Fruit fly (Drosophila melanogaster) whole organism, embryonic: ENCODE data around the gene U2af50.
A peak's percentile ranks its signal among the peaks of the same experiment; 100 is the strongest.

ENCODE experiments used
- B-H1 ChIP-seq: fragments of 200-800 bp; sonication (Bioruptor generic); IDR thresholded peaks from 3 replicates; pipeline ENCODE4 v1.3.6; 2022; ENCODE audit warnings: missing biosample characterization, missing genetic modification characterization
- CG11398 ChIP-seq: fragments of 200-800 bp; sonication (Bioruptor generic); optimal IDR thresholded peaks from 2 replicates; lab custom pipeline; 2016; ENCODE audit warnings: missing biosample characterization, missing genetic modification characterization
- CG11696 ChIP-seq: fragments of 200-800 bp; sonication (Bioruptor generic); IDR thresholded peaks from 2 replicates; pipeline ENCODE4 v1.3.6; 2022; ENCODE audit warnings: missing biosample characterization, missing genetic modification characterization
- CG12071 ChIP-seq: fragments of 200-800 bp; sonication (Bioruptor generic); optimal IDR thresholded peaks from 3 replicates; lab custom pipeline; 2018; ENCODE audit warnings: missing biosample characterization, mild to moderate bottlenecking, missing genetic modification characterization
- CG1233 ChIP-seq: fragments of 200-800 bp; sonication (Bioruptor generic); optimal IDR thresholded peaks from 4 replicates; lab custom pipeline; 2018; ENCODE audit warnings: missing biosample characterization, mild to moderate bottlenecking, missing genetic modification characterization
- CG13624 ChIP-seq: fragments of 200-800 bp; sonication (Bioruptor generic); optimal IDR thresholded peaks from 2 replicates; lab custom pipeline; 2016; ENCODE audit warnings: missing biosample characterization, missing genetic modification characterization
- CG14667 ChIP-seq: fragments of 200-800 bp; sonication (Bioruptor generic); IDR thresholded peaks from 2 replicates; pipeline ENCODE4 v1.3.6; 2022; ENCODE audit warnings: missing biosample characterization, missing genetic modification characterization
- CG15601 ChIP-seq: fragments of 200-800 bp; sonication (Bioruptor generic); optimal IDR thresholded peaks from 3 replicates; lab custom pipeline; 2019; ENCODE audit warnings: missing biosample characterization, mild to moderate bottlenecking, missing genetic modification characterization, moderate library complexity
- CG1603 ChIP-seq: fragments of 200-800 bp; sonication (Bioruptor generic); optimal IDR thresholded peaks from 2 replicates; lab custom pipeline; 2019; ENCODE audit warnings: missing biosample characterization, mild to moderate bottlenecking, missing genetic modification characterization, moderate library complexity
- CG16779 ChIP-seq: fragments of 200-800 bp; sonication (Bioruptor generic); IDR thresholded peaks from 2 replicates; pipeline ENCODE4 v1.3.6; 2022; ENCODE audit warnings: missing biosample characterization, missing genetic modification characterization
- CG16813 ChIP-seq: fragments of 200-800 bp; sonication (Bioruptor generic); IDR thresholded peaks from 3 replicates; pipeline ENCODE4 v1.3.6; 2022; ENCODE audit warnings: missing biosample characterization, missing genetic modification characterization; ENCODE audit not compliant: partially characterized antibody
- CG17802 ChIP-seq: fragments of 200-800 bp; sonication (Bioruptor generic); optimal IDR thresholded peaks from 2 replicates; lab custom pipeline; 2018; ENCODE audit warnings: missing biosample characterization, mild to moderate bottlenecking, missing genetic modification characterization, moderate library complexity
- CG3065 ChIP-seq: fragments of 200-800 bp; sonication (Bioruptor generic); optimal IDR thresholded peaks from 2 replicates; lab custom pipeline; 2016; ENCODE audit warnings: missing biosample characterization, missing genetic modification characterization
- CG32532 ChIP-seq: fragments of 200-800 bp; sonication (Bioruptor generic); IDR thresholded peaks from 2 replicates; pipeline ENCODE4 v1.3.6; 2022; ENCODE audit warnings: missing biosample characterization, missing genetic modification characterization
- CG34224 ChIP-seq: fragments of 200-800 bp; sonication (Bioruptor generic); IDR thresholded peaks from 3 replicates; pipeline ENCODE4 v1.3.6; 2022; ENCODE audit warnings: missing biosample characterization, missing genetic modification characterization; ENCODE audit not compliant: partially characterized antibody
- CG3726 ChIP-seq: fragments of 200-800 bp; sonication (Bioruptor generic); IDR thresholded peaks from 3 replicates; pipeline ENCODE4, ENCODE4 v1.3.6; 2022; ENCODE audit warnings: missing biosample characterization, missing genetic modification characterization
- CG3995 ChIP-seq: fragments of 200-800 bp; sonication (Bioruptor generic); optimal IDR thresholded peaks from 3 replicates; lab custom pipeline; 2016; ENCODE audit warnings: missing biosample characterization, missing genetic modification characterization
- CG4424 ChIP-seq: fragments of 200-800 bp; sonication (Bioruptor generic); optimal IDR thresholded peaks from 3 replicates; lab custom pipeline; 2016; ENCODE audit warnings: missing biosample characterization, missing genetic modification characterization
- D19B ChIP-seq: fragments of 200-800 bp; sonication (Bioruptor generic); optimal IDR thresholded peaks from 2 replicates; lab custom pipeline; 2017; ENCODE audit warnings: missing biosample characterization, mild to moderate bottlenecking, missing genetic modification characterization
- Deaf1 ChIP-seq: fragments of 200-800 bp; optimal IDR thresholded peaks from 3 replicates; lab custom pipeline; 2019; ENCODE audit warnings: missing biosample characterization, mild to moderate bottlenecking, missing genetic modification characterization, moderate library complexity
- Dip3 ChIP-seq: fragments of 200-800 bp; sonication (Bioruptor generic); optimal IDR thresholded peaks from 3 replicates; lab custom pipeline; 2016; ENCODE audit warnings: missing biosample characterization, missing genetic modification characterization
- E2f2 ChIP-seq: fragments of 200-800 bp; sonication (Bioruptor generic); IDR thresholded peaks from 2 replicates; pipeline ENCODE4 v1.3.6; 2022; ENCODE audit warnings: missing biosample characterization, missing genetic modification characterization
- Ets97D ChIP-seq: fragments of 200-800 bp; sonication (Bioruptor generic); optimal IDR thresholded peaks from 3 replicates; lab custom pipeline; 2016; ENCODE audit warnings: missing biosample characterization, missing genetic modification characterization
- HLH3B ChIP-seq: fragments of 200-800 bp; sonication (Bioruptor generic); IDR thresholded peaks from 2 replicates; pipeline ENCODE4 v1.3.6; 2022; ENCODE audit warnings: missing biosample characterization, missing genetic modification characterization
- Hr51 ChIP-seq, 2 experiments: fragments of 200-800 bp; sonication (Bioruptor generic); optimal IDR thresholded peaks; 2 replicates in 1 of 2; 3 replicates in 1 of 2; lab custom pipeline; 2016 to 2018; ENCODE audit warnings: missing biosample characterization in 2 of 2, missing genetic modification characterization in 2 of 2, mild to moderate bottlenecking in 1 of 2, moderate library complexity in 1 of 2
- Kr ChIP-seq: fragments of 200-800 bp; sonication (Bioruptor generic); optimal IDR thresholded peaks from 2 replicates; lab custom pipeline; 2017; ENCODE audit warnings: missing biosample characterization, mild to moderate bottlenecking, missing genetic modification characterization
- Med ChIP-seq: fragments of 200-800 bp; sonication (Bioruptor generic); peaks from one replicate; lab custom pipeline; 2016; ENCODE audit warnings: missing biosample characterization, missing genetic modification characterization, mild to moderate bottlenecking, inconsistent platforms, moderate library complexity
- Neu2 ChIP-seq: fragments of 200-800 bp; sonication (Bioruptor generic); optimal IDR thresholded peaks from 3 replicates; lab custom pipeline; 2016; ENCODE audit warnings: missing biosample characterization, missing genetic modification characterization, borderline replicate concordance
- Nf-YB ChIP-seq: fragments of 200-800 bp; sonication (Bioruptor generic); optimal IDR thresholded peaks from 3 replicates; lab custom pipeline; 2019; ENCODE audit warnings: missing biosample characterization, mild to moderate bottlenecking, missing genetic modification characterization, moderate library complexity
- Scr ChIP-seq: fragments of 200-800 bp; sonication (Bioruptor generic); IDR thresholded peaks from 2 replicates; pipeline ENCODE4 v1.3.6; 2022; ENCODE audit warnings: missing biosample characterization, missing genetic modification characterization; ENCODE audit not compliant: partially characterized antibody
- Sin3A ChIP-seq: fragments of >200 bp; optimal IDR thresholded peaks from 2 replicates; lab custom pipeline; 2018
- Sry-δ ChIP-seq: fragments of 200-800 bp; sonication (Bioruptor generic); optimal IDR thresholded peaks from 2 replicates; lab custom pipeline; 2016; ENCODE audit warnings: missing biosample characterization, missing genetic modification characterization
- Stat92E ChIP-seq, 3 experiments: fragments of >200 bp in 2 of 3; fragments of 200-800 bp in 1 of 3; sonication (Bioruptor generic) in 1 of 3; optimal IDR thresholded peaks; 2 replicates each; lab custom pipeline; 2017 to 2019; ENCODE audit warnings: missing biosample characterization in 3 of 3, missing genetic modification characterization in 3 of 3, mild to moderate bottlenecking in 1 of 3, moderate library complexity in 1 of 3
- amos ChIP-seq: fragments of 200-800 bp; sonication (Bioruptor generic); IDR thresholded peaks from 2 replicates; pipeline ENCODE4 v1.3.6; 2022; ENCODE audit warnings: missing biosample characterization, missing genetic modification characterization; ENCODE audit not compliant: partially characterized antibody
- bbx ChIP-seq: fragments of 200-800 bp; sonication (Bioruptor generic); IDR thresholded peaks from 2 replicates; pipeline ENCODE4 v1.3.6; 2022; ENCODE audit warnings: missing biosample characterization, missing genetic modification characterization; ENCODE audit not compliant: partially characterized antibody
- bowl ChIP-seq: fragments of 200-800 bp; sonication (Bioruptor generic); IDR thresholded peaks from 2 replicates; pipeline ENCODE4 v1.3.6; 2022; ENCODE audit warnings: missing biosample characterization, missing genetic modification characterization
- crol ChIP-seq: fragments of 200-800 bp; sonication (Bioruptor generic); IDR thresholded peaks from 2 replicates; pipeline ENCODE4 v1.3.6; 2022; ENCODE audit warnings: missing biosample characterization, missing genetic modification characterization
- dmrt99B ChIP-seq: fragments of 200-800 bp; sonication (Bioruptor generic); optimal IDR thresholded peaks from 2 replicates; lab custom pipeline; 2018; ENCODE audit warnings: missing biosample characterization, mild to moderate bottlenecking, missing genetic modification characterization, moderate library complexity
- fu2 ChIP-seq: fragments of 200-800 bp; sonication (Bioruptor generic); optimal IDR thresholded peaks from 2 replicates; lab custom pipeline; 2016; ENCODE audit warnings: missing biosample characterization, missing genetic modification characterization
- gem ChIP-seq: fragments of 200-800 bp; sonication (Bioruptor generic); optimal IDR thresholded peaks from 2 replicates; lab custom pipeline; 2019; ENCODE audit warnings: missing biosample characterization, mild to moderate bottlenecking, missing genetic modification characterization, moderate library complexity
- jing ChIP-seq: fragments of 200-800 bp; sonication (Bioruptor generic); optimal IDR thresholded peaks from 2 replicates; lab custom pipeline; 2018; ENCODE audit warnings: missing biosample characterization, mild to moderate bottlenecking, missing genetic modification characterization
- jumu ChIP-seq: fragments of 200-800 bp; sonication (Bioruptor generic); optimal IDR thresholded peaks from 3 replicates; lab custom pipeline; 2016; ENCODE audit warnings: missing biosample characterization, missing genetic modification characterization
- knrl ChIP-seq: fragments of 200-800 bp; sonication (Bioruptor generic); IDR thresholded peaks from 3 replicates; pipeline ENCODE4 v1.3.6; 2022; ENCODE audit warnings: missing biosample characterization, missing genetic modification characterization; ENCODE audit not compliant: partially characterized antibody
- org-1 ChIP-seq: fragments of 200-800 bp; sonication (Bioruptor generic); optimal IDR thresholded peaks from 2 replicates; lab custom pipeline; 2017; ENCODE audit warnings: missing biosample characterization, missing genetic modification characterization
- pita ChIP-seq: fragments of 200-800 bp; sonication (Bioruptor generic); optimal IDR thresholded peaks from 2 replicates; lab custom pipeline; 2017; ENCODE audit warnings: missing biosample characterization, mild to moderate bottlenecking, missing genetic modification characterization
- ranshi ChIP-seq: fragments of 200-800 bp; sonication (Bioruptor generic); IDR thresholded peaks from 2 replicates; pipeline ENCODE4 v1.3.6; 2022; ENCODE audit warnings: missing biosample characterization, missing genetic modification characterization
- row ChIP-seq: fragments of 200-800 bp; sonication (Bioruptor generic); IDR thresholded peaks from 3 replicates; pipeline ENCODE4 v1.3.6; 2022; ENCODE audit warnings: missing biosample characterization, missing genetic modification characterization
- sisA ChIP-seq: fragments of 200-800 bp; sonication (Bioruptor generic); IDR thresholded peaks from 2 replicates; pipeline ENCODE4 v1.3.6; 2022; ENCODE audit warnings: missing biosample characterization, missing genetic modification characterization
- tgo ChIP-seq: fragments of 200-800 bp; sonication (Bioruptor generic); IDR thresholded peaks from 3 replicates; pipeline ENCODE4 v1.3.6; 2022; ENCODE audit warnings: missing biosample characterization, missing genetic modification characterization
- wor ChIP-seq: fragments of 200-800 bp; sonication (Bioruptor generic); IDR thresholded peaks from 2 replicates; pipeline ENCODE4 v1.3.6; 2022; ENCODE audit warnings: missing biosample characterization, missing genetic modification characterization
- z ChIP-seq: fragments of 200-800 bp; sonication (Bioruptor generic); IDR thresholded peaks from 3 replicates; pipeline ENCODE4 v1.3.6; 2022; ENCODE audit warnings: missing biosample characterization, missing genetic modification characterization

U2af50 gene

DNA sequence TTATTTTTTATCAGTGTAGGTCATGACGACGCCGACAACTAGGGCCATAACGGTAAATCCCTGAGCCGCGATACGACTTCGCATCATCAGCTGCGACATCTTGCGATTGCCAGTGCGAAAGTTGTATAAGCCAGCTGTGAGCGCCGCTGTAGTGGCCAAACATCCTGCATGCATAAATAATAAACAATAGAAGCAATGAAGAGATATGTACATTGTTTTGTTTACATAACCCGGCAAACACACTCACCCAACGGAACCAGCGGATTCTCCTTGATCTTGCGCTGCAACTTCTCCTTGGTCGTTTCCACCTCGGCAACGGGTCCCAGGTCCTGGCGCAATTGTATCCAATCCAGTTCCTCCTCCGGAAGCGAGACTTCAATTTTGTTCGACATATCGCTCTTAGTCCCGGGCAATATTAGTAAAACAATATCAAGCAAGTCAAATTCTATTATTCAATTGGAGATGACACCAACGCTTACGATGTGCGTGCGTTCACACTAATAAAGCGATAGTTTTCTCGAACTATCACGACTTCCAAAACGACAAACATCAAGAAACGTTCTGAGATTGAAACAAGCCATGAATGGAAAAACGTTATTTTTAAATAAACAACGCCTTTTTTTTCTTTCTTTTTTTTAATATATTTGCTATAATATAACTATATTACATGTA lies 27.1 kb downstream of the U2af50 start (continued):
- TF ChIP-seq knrl (GFP tag; lab: Robert Waterston, UW) (peak; percentile 89), CG1603 (tag; lab: Kevin White, UChicago) (peak; percentile 59), Scr (GFP tag; lab: Robert Waterston, UW) (peak; percentile 86), HLH3B (GFP tag; lab: Robert Waterston, UW) (no peak), CG1233 (GFP tag; lab: Kevin White, UChicago) (no peak), CG3995 (GFP tag; lab: Kevin White, UChicago) (peak; percentile 95), dmrt99B (no peak), Sry-δ (GFP tag; lab: Kevin White, UChicago) (peak; percentile 89), CG32532 (GFP tag; lab: Robert Waterston, UW) (no peak), CG16779 (no peak), E2f2 (GFP tag; lab: Robert Waterston, UW) (peak; percentile 34), sisA (GFP tag; lab: Robert Waterston, UW) (no peak), jing (GFP tag; lab: Kevin White, UChicago) (no peak), Hr51 (GFP tag; optimal IDR thresholded peaks at IDR 0.05; lab: Kevin White, UChicago) (no peak), CG3726 (GFP tag; lab: Robert Waterston, UW) (no peak), gem (tag; lab: Kevin White, UChicago) (no peak), CG11398 (GFP tag; lab: Kevin White, UChicago) (no peak), Kr (no peak), CG34224 (GFP tag; lab: Robert Waterston, UW) (peak; percentile 78), crol (GFP tag; lab: Robert Waterston, UW) (no peak), CG12071 (GFP tag; lab: Kevin White, UChicago) (no peak), z (GFP tag; lab: Robert Waterston, UW) (no peak), jumu (GFP tag; lab: Kevin White, UChicago) (no peak), amos (GFP tag; lab: Robert Waterston, UW) (peak; percentile 91), CG15601 (peak; percentile 40), Sin3A (lab: Kevin White, UChicago) (peak; percentile 21), ranshi (no peak), wor (GFP tag; lab: Robert Waterston, UW) (no peak), fu2 (GFP tag; lab: Kevin White, UChicago) (no peak), B-H1 (GFP tag; lab: Robert Waterston, UW) (no peak), bbx (peak; percentile 87), CG17802 (tag; lab: Kevin White, UChicago) (peak; percentile 78), bowl (GFP tag; lab: Robert Waterston, UW) (no peak), CG4424 (GFP tag; lab: Kevin White, UChicago) (no peak), Nf-YB (GFP tag; lab: Kevin White, UChicago) (no peak), D19B (no peak), CG16813 (GFP tag; lab: Robert Waterston, UW) (peak; percentile 86), CG11696 (no peak), CG13624 (GFP tag; lab: Kevin White, UChicago) (no peak), org-1 (GFP tag; lab: Kevin White, UChicago) (no peak), CG3065 (GFP tag; lab: Kevin White, UChicago) (no peak), Dip3 (GFP tag; lab: Kevin White, UChicago) (no peak), Stat92E (GFP tag; optimal IDR thresholded peaks at IDR 0.05; lab: Kevin White, UChicago) (no peak), tgo (GFP tag; lab: Robert Waterston, UW) (no peak), Ets97D (GFP tag; lab: Kevin White, UChicago) (peak; percentile 19), Neu2 (GFP tag; lab: Kevin White, UChicago) (no peak), Deaf1 (tag; lab: Kevin White, UChicago) (no peak), pita (GFP tag; lab: Kevin White, UChicago) (no peak), Med (GFP tag; lab: Kevin White, UChicago) (peak; percentile 60), CG14667 (GFP tag; lab: Robert Waterston, UW) (no peak), row (GFP tag; lab: Robert Waterston, UW) (peak; percentile 85)
